Worm (Caenorhabditis elegans): Measurements from ENCODE around the gene let-721.

DNA sequence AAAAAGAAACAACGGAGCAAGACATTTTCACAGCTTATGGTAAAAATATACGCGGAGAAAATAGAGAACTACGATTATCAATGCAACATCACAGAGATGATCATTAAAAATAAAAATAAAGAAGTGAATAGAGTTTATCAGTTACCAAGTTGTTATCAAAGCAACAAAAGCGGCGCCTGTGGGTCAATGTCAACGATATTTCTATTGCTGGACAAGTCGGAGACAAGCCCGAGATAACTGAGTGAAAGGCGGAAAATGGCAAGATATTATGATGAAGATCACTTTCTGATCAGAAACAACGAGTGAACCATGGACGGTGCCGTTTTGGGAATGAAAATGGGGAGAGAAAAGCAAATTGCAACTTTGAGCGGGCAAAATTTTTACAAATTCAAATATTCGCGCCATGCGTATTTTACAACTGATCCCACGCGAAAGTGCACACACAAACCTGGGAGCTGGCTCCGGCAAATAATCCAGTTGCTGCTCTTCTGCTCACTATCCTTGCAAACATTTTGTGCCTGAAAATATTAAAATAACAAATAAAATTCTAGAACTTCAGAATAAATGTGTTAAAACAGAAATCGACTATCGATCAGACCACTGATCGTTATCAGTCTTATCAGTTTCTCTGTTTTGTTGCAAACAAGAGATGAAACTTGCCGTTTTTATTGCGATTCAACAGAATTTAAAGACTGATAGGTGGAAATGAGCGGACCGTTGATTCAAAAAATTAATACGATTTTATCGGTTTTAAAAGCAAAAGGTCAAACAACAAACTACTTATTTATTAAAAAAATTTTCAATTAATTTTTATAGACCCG lies 4.2 kb downstream of the let-721 start, which contains the start of gene mel-32:
- no peak for TF ChIP-seq ceh-6 (GFP tag; optimal IDR thresholded peaks at IDR 0.05)
- no peak for TF ChIP-seq ref-2 (tag; optimal IDR thresholded peaks at IDR 0.05)
- TF ChIP-seq hlh-6 (tag; optimal IDR thresholded peaks at IDR 0.05): no peak
- TF ChIP-seq pha-4 (tag; optimal IDR thresholded peaks at IDR 0.05): no peak
- TF ChIP-seq pqm-1 (tag; optimal IDR thresholded peaks at IDR 0.05): no peak
- no peak for TF ChIP-seq pha-2 (tag; optimal IDR thresholded peaks at IDR 0.05)

All from whole organism, late embryonic.